Worm (Caenorhabditis elegans) whole organism, late embryonic: ENCODE data around the gene lron-12.

ENCODE experiments used
- ahr-1 ChIP-seq: sonication (generic microtip); optimal IDR thresholded peaks from 2 replicates; lab custom pipeline; 2016; ENCODE audit warnings: missing genetic modification characterization, missing compliant biosample characterization
- ama-1 ChIP-seq: fragments of 150-350 bp; optimal IDR thresholded peaks from 2 replicates; lab custom pipeline; 2014
- ceh-14 ChIP-seq: sonication (generic microtip); optimal IDR thresholded peaks from 2 replicates; lab custom pipeline; 2016; ENCODE audit warnings: missing genotype, missing genetic modification characterization, missing compliant biosample characterization
- ceh-19 ChIP-seq: fragments of 200-800 bp; sonication (Bioruptor generic); optimal IDR thresholded peaks from 2 replicates; lab custom pipeline; 2018; ENCODE audit warnings: mild to moderate bottlenecking, missing genetic modification characterization, missing compliant biosample characterization
- ceh-31 ChIP-seq: sonication (generic microtip); optimal IDR thresholded peaks from 2 replicates; lab custom pipeline; 2016; ENCODE audit warnings: missing genetic modification characterization, missing compliant biosample characterization
- dve-1 ChIP-seq: sonication (generic microtip); optimal IDR thresholded peaks from 2 replicates; lab custom pipeline; 2017; ENCODE audit warnings: antibody characterized with exemption, mild to moderate bottlenecking, missing genetic modification characterization, missing compliant biosample characterization
- elt-2 ChIP-seq: sonication (generic microtip); optimal IDR thresholded peaks from 2 replicates; lab custom pipeline; 2016; ENCODE audit warnings: missing genetic modification reagents, missing genetic modification characterization, missing compliant biosample characterization
- ets-4 ChIP-seq: sonication (generic microtip); optimal IDR thresholded peaks from 2 replicates; lab custom pipeline; 2016; ENCODE audit warnings: missing genetic modification characterization, missing compliant biosample characterization
- nfya-1 ChIP-seq: sonication (generic microtip); optimal IDR thresholded peaks from 2 replicates; lab custom pipeline; 2017; ENCODE audit warnings: missing genetic modification characterization, mild to moderate bottlenecking, missing compliant biosample characterization, antibody characterized with exemption, moderate library complexity
- pag-3 ChIP-seq: sonication (generic microtip); optimal IDR thresholded peaks from 2 replicates; lab custom pipeline; 2016; ENCODE audit warnings: missing compliant biosample characterization, missing genetic modification characterization, borderline replicate concordance
- pha-4 ChIP-seq: fragments of 150-350 bp; optimal IDR thresholded peaks from 2 replicates; lab custom pipeline; 2018; ENCODE audit warnings: missing biosample characterization, missing genetic modification reagents, missing genetic modification characterization
- ztf-16 ChIP-seq: sonication (generic microtip); optimal IDR thresholded peaks from 2 replicates; lab custom pipeline; 2017; ENCODE audit warnings: missing genetic modification characterization, missing compliant biosample characterization

DNA sequence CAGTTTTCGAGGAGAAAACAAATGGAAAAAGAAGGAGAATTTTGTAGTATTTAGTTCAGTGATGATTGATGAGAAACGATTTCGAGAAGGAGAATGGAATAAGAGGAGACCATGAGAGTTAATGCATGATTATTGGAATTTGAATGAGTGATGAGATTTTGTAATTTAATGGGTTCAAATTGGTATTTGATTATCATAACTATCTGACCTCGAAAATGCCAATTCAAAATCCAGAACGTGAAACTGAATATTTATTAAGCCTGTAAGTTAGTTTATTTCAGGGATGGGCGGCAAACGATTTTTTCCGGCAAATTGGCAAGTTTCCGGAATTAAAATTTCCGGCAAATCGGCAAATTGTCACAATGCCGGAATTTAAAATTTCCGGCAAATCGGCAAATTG is 14.8 kb upstream of the lron-12 start:
- TF ChIP-seq pag-3 (tag; lab: Kevin White, UChicago): no peak
- TF ChIP-seq ama-1 (lab: Kevin White, UChicago): no peak
- no peak for TF ChIP-seq ceh-31
- TF ChIP-seq ceh-19 (GFP tag; lab: Kevin White, UChicago): no peak
- TF ChIP-seq ceh-14: no peak
- no peak for TF ChIP-seq nfya-1
- TF ChIP-seq dve-1 (tag; lab: Kevin White, UChicago): no peak
- TF ChIP-seq ets-4 (tag; lab: Kevin White, UChicago): no peak
- no peak for TF ChIP-seq ahr-1 (tag; lab: Kevin White, UChicago)
- TF ChIP-seq ztf-16: no peak
- TF ChIP-seq elt-2 (tag; lab: Kevin White, UChicago): no peak
- no peak for TF ChIP-seq pha-4 (tag; lab: Kevin White, UChicago)
